Fruit fly (Drosophila melanogaster): ENCODE data around the gene CG33124.

dm6 chr2L:2202853-2203717, 5.8 kb downstream of the CG33124 start:
- TF ChIP-seq CG1620 (GFP tag; optimal IDR thresholded peaks at IDR 0.05) = peak; percentile 1
- TF ChIP-seq ovo (GFP tag; optimal IDR thresholded peaks at IDR 0.05) = peak; percentile 32
- no peak for TF ChIP-seq CG5204 (GFP tag; optimal IDR thresholded peaks at IDR 0.05)
- no peak for TF ChIP-seq CG14711 (tag; optimal IDR thresholded peaks at IDR 0.05)
- TF ChIP-seq kay (GFP tag; ENCODE audit: borderline replicate concordance) = peak; percentile 98
- peak; percentile 70 for TF ChIP-seq CG12768 (GFP tag; optimal IDR thresholded peaks at IDR 0.05)
- peak; percentile 88 for TF ChIP-seq Mnt (GFP tag; optimal IDR thresholded peaks at IDR 0.05)
- peak; percentile 49 for TF ChIP-seq Crg-1 (GFP tag; optimal IDR thresholded peaks at IDR 0.05)
- TF ChIP-seq Clk (GFP tag; optimal IDR thresholded peaks at IDR 0.05) = peak; percentile 22
- no peak for TF ChIP-seq Hr96 (GFP tag; optimal IDR thresholded peaks at IDR 0.05)
- peak; percentile 26 for TF ChIP-seq toe (GFP tag; optimal IDR thresholded peaks at IDR 0.05)
- peak; percentile 82 for TF ChIP-seq tj (GFP tag; optimal IDR thresholded peaks at IDR 0.05)
- no peak for TF ChIP-seq CG7101 (tag; optimal IDR thresholded peaks at IDR 0.05)
